Fruit fly (Drosophila melanogaster) whole organism, embryonic: ENCODE measurements around the gene Hex-t2.

Experiments used
- CG10959 ChIP-seq: fragments of 200-800 bp; sonication (Bioruptor generic); IDR thresholded peaks from 2 replicates; pipeline ENCODE4 v1.3.6; 2022; ENCODE audit warnings: missing biosample characterization, missing genetic modification characterization
- CG14667 ChIP-seq: fragments of 200-800 bp; sonication (Bioruptor generic); IDR thresholded peaks from 2 replicates; pipeline ENCODE4 v1.3.6; 2022; ENCODE audit warnings: missing biosample characterization, missing genetic modification characterization
- CG14965 ChIP-seq: fragments of 200-800 bp; sonication (Bioruptor generic); optimal IDR thresholded peaks from 2 replicates; lab custom pipeline; 2016; ENCODE audit warnings: missing biosample characterization, missing genetic modification characterization, borderline replicate concordance
- CG3847 ChIP-seq: fragments of 200-800 bp; sonication (Bioruptor generic); IDR thresholded peaks from 2 replicates; pipeline ENCODE4 v1.3.6; 2022; ENCODE audit warnings: missing biosample characterization, missing genetic modification characterization
- CG4617 ChIP-seq: fragments of 200-800 bp; sonication (Bioruptor generic); optimal IDR thresholded peaks from 3 replicates; lab custom pipeline; 2016; ENCODE audit warnings: missing biosample characterization, missing genetic modification characterization, borderline replicate concordance
- CG6175 ChIP-seq: fragments of 200-800 bp; sonication (Bioruptor generic); IDR thresholded peaks from 3 replicates; pipeline ENCODE4 v1.3.6; 2022; ENCODE audit warnings: missing biosample characterization, missing genetic modification characterization
- CG6765 ChIP-seq: fragments of 200-800 bp; sonication (Bioruptor generic); optimal IDR thresholded peaks from 3 replicates; lab custom pipeline; 2017; ENCODE audit warnings: missing biosample characterization, mild to moderate bottlenecking, missing genetic modification characterization
- CG6813 ChIP-seq: fragments of 200-800 bp; sonication (Bioruptor generic); optimal IDR thresholded peaks from 2 replicates; lab custom pipeline; 2017; ENCODE audit warnings: missing biosample characterization, missing genetic modification characterization, mild to moderate bottlenecking, moderate library complexity, missing genetic modification reagents
- CG8478 ChIP-seq: fragments of >200 bp; optimal IDR thresholded peaks from 2 replicates; lab custom pipeline; 2018
- CoRest ChIP-seq: fragments of 200-800 bp; sonication (Bioruptor generic); optimal IDR thresholded peaks from 3 replicates; lab custom pipeline; 2018; ENCODE audit warnings: missing biosample characterization, mild to moderate bottlenecking, missing genetic modification characterization, moderate library complexity
- Doc2 ChIP-seq: fragments of 200-800 bp; sonication (Bioruptor generic); IDR thresholded peaks from 2 replicates; pipeline ENCODE4 v1.3.6; 2022; ENCODE audit warnings: missing biosample characterization, missing genetic modification characterization
- Eip74EF ChIP-seq, 2 experiments: fragments of 200-800 bp in 1 of 2; fragments of >200 bp in 1 of 2; sonication (Bioruptor generic) in 1 of 2; optimal IDR thresholded peaks; 2 replicates each; lab custom pipeline; 2017 to 2019; ENCODE audit warnings: missing biosample characterization in 2 of 2, missing genetic modification characterization in 2 of 2, mild to moderate bottlenecking in 1 of 2, moderate library complexity in 1 of 2
- Ets65A ChIP-seq: fragments of 200-800 bp; sonication (Bioruptor generic); peaks from one replicate; lab custom pipeline; 2016; ENCODE audit warnings: missing biosample characterization, missing genetic modification characterization
- Hand ChIP-seq: fragments of 200-800 bp; sonication (Bioruptor generic); optimal IDR thresholded peaks from 2 replicates; lab custom pipeline; 2017; ENCODE audit warnings: mild to moderate bottlenecking, missing biosample characterization, missing genetic modification reagents, missing genetic modification characterization
- MBD-R2 ChIP-seq: fragments of 200-800 bp; sonication (Bioruptor generic); IDR thresholded peaks from 2 replicates; pipeline ENCODE4 v1.3.6; 2022; ENCODE audit warnings: missing biosample characterization, missing genetic modification characterization
- Opbp ChIP-seq: fragments of 200-800 bp; sonication (Bioruptor generic); IDR thresholded peaks from 3 replicates; pipeline ENCODE4 v1.3.6; 2022; ENCODE audit warnings: missing biosample characterization, missing genetic modification characterization; ENCODE audit not compliant: partially characterized antibody
- Sry-δ ChIP-seq: fragments of 200-800 bp; sonication (Bioruptor generic); optimal IDR thresholded peaks from 2 replicates; lab custom pipeline; 2016; ENCODE audit warnings: missing biosample characterization, missing genetic modification characterization
- YL-1 ChIP-seq: fragments of 200-800 bp; sonication (Bioruptor generic); optimal IDR thresholded peaks from 3 replicates; lab custom pipeline; 2017; ENCODE audit warnings: missing biosample characterization, mild to moderate bottlenecking, missing genetic modification characterization
- ab ChIP-seq: fragments of 200-800 bp; sonication (Bioruptor generic); optimal IDR thresholded peaks from 2 replicates; lab custom pipeline; 2016; ENCODE audit warnings: missing biosample characterization, missing genetic modification characterization
- al ChIP-seq: fragments of 200-800 bp; sonication (Bioruptor generic); IDR thresholded peaks from 2 replicates; pipeline ENCODE4 v1.3.6; 2022; ENCODE audit warnings: missing biosample characterization, missing genetic modification characterization
- ash1 ChIP-seq: fragments of 200-800 bp; sonication (Bioruptor generic); optimal IDR thresholded peaks from 2 replicates; lab custom pipeline; 2018; ENCODE audit warnings: missing biosample characterization, mild to moderate bottlenecking, missing genetic modification characterization
- bcd ChIP-seq: fragments of 200-800 bp; sonication (Bioruptor generic); optimal IDR thresholded peaks from 2 replicates; lab custom pipeline; 2017; ENCODE audit warnings: missing biosample characterization, mild to moderate bottlenecking, missing genetic modification characterization
- cad ChIP-seq: fragments of >200 bp; optimal IDR thresholded peaks from 2 replicates; lab custom pipeline; 2017; ENCODE audit warnings: missing biosample characterization, missing genetic modification characterization
- ci ChIP-seq: fragments of 200-800 bp; sonication (Bioruptor generic); IDR thresholded peaks from 3 replicates; pipeline ENCODE4 v1.3.6; 2022; ENCODE audit warnings: missing biosample characterization, missing genetic modification characterization
- gro ChIP-seq: fragments of 200-800 bp; sonication (Bioruptor generic); optimal IDR thresholded peaks from 2 replicates; lab custom pipeline; 2016; ENCODE audit warnings: missing biosample characterization, missing genetic modification characterization
- ham ChIP-seq: fragments of 200-800 bp; sonication (Bioruptor generic); IDR thresholded peaks from 2 replicates; pipeline ENCODE4 v1.3.6; 2022; ENCODE audit warnings: missing biosample characterization, missing genetic modification characterization
- hbn ChIP-seq: fragments of 200-800 bp; sonication (Bioruptor generic); IDR thresholded peaks from 2 replicates; pipeline ENCODE4 v1.3.6; 2022; ENCODE audit warnings: missing biosample characterization, missing genetic modification characterization; ENCODE audit not compliant: partially characterized antibody
- kni ChIP-seq: fragments of 200-800 bp; sonication (Bioruptor generic); optimal IDR thresholded peaks from 3 replicates; lab custom pipeline; 2017; ENCODE audit warnings: mild to moderate bottlenecking, missing biosample characterization, missing genetic modification reagents, missing genetic modification characterization
- knrl ChIP-seq: fragments of 200-800 bp; sonication (Bioruptor generic); IDR thresholded peaks from 3 replicates; pipeline ENCODE4 v1.3.6; 2022; ENCODE audit warnings: missing biosample characterization, missing genetic modification characterization; ENCODE audit not compliant: partially characterized antibody
- pfk ChIP-seq: fragments of 200-800 bp; sonication (Bioruptor generic); optimal IDR thresholded peaks from 2 replicates; lab custom pipeline; 2018; ENCODE audit warnings: missing biosample characterization, mild to moderate bottlenecking, missing genetic modification characterization, moderate library complexity
- ro ChIP-seq: fragments of 200-800 bp; sonication (Bioruptor generic); IDR thresholded peaks from 2 replicates; pipeline ENCODE4 v1.3.6; 2022; ENCODE audit warnings: missing biosample characterization, missing genetic modification characterization
- run ChIP-seq: fragments of 200-800 bp; sonication (Bioruptor generic); optimal IDR thresholded peaks from 3 replicates; lab custom pipeline; 2018; ENCODE audit warnings: missing biosample characterization, mild to moderate bottlenecking, missing genetic modification characterization
- salm ChIP-seq: fragments of 200-800 bp; sonication (Bioruptor generic); optimal IDR thresholded peaks from 2 replicates; lab custom pipeline; 2018; ENCODE audit warnings: missing biosample characterization, mild to moderate bottlenecking, missing genetic modification characterization
- sd ChIP-seq: fragments of 200-800 bp; sonication (Bioruptor generic); optimal IDR thresholded peaks from 3 replicates; lab custom pipeline; 2018; ENCODE audit warnings: missing biosample characterization, mild to moderate bottlenecking, missing genetic modification characterization, moderate library complexity
- sens ChIP-seq: fragments of 200-800 bp; sonication (Bioruptor generic); peaks from one replicate; lab custom pipeline; 2016; ENCODE audit warnings: missing biosample characterization, missing genetic modification characterization
- stwl ChIP-seq: fragments of 200-800 bp; sonication (Bioruptor generic); optimal IDR thresholded peaks from 3 replicates; lab custom pipeline; 2018; ENCODE audit warnings: missing biosample characterization, mild to moderate bottlenecking, missing genetic modification characterization, moderate library complexity
- twi ChIP-seq: fragments of 200-800 bp; optimal IDR thresholded peaks from 2 replicates; lab custom pipeline; 2019; ENCODE audit warnings: missing biosample characterization, mild to moderate bottlenecking, missing genetic modification characterization, moderate library complexity
- vvl ChIP-seq: fragments of 200-800 bp; sonication (Bioruptor generic); IDR thresholded peaks from 2 replicates; pipeline ENCODE4 v1.3.6; 2022; ENCODE audit warnings: missing biosample characterization, missing genetic modification characterization
- yki ChIP-seq: fragments of >200 bp; optimal IDR thresholded peaks from 3 replicates; lab custom pipeline; 2018
- z ChIP-seq: fragments of 200-800 bp; sonication (Bioruptor generic); IDR thresholded peaks from 3 replicates; pipeline ENCODE4 v1.3.6; 2022; ENCODE audit warnings: missing biosample characterization, missing genetic modification characterization
- zen ChIP-seq: fragments of 200-800 bp; sonication (Bioruptor generic); optimal IDR thresholded peaks from 3 replicates; lab custom pipeline; 2018; ENCODE audit warnings: missing biosample characterization, mild to moderate bottlenecking, missing genetic modification characterization, moderate library complexity

Gene Hex-t2

DNA sequence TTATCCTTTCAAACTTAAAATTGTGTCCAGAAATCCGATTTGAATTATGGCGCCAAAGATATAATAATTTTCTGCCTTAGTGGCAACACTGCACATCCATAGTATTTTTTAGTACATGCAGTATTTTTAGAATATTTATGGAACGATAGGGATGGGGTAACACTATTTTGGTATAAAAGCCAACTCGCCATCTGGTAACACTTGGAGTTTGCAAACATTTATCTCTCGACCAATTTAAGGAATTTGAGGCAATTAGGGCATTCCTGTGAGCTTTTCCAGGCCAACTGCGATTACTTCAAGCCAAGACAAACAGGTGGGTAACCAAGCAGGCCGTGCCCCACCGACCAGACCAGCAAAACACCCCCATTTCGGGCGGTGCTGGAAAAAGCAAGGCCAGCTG lies 1.9 kb downstream of the Hex-t2 start, which contains the start of gene CG5447 (continued):
- TF ChIP-seq Sry-δ (GFP tag; lab: Kevin White, UChicago) (peak; percentile 15), CG4617 (GFP tag; lab: Kevin White, UChicago) (peak; percentile 66), hbn (no peak), stwl (tag; lab: Kevin White, UChicago) (peak; percentile 91), zen (tag; lab: Kevin White, UChicago) (no peak), ci (GFP tag; lab: Robert Waterston, UW) (no peak), sd (peak; percentile 79), CG3847 (GFP tag; lab: Robert Waterston, UW) (peak; percentile 59), gro (GFP tag; lab: Kevin White, UChicago) (peak; percentile 16), twi (tag; lab: Kevin White, UChicago) (no peak), MBD-R2 (GFP tag; lab: Robert Waterston, UW) (peak; percentile 53; the same call in 1 of the 2 replicates), al (GFP tag; lab: Robert Waterston, UW) (no peak), Hand (GFP tag; lab: Kevin White, UChicago) (no peak), CG14667 (no peak), ham (GFP tag; lab: Robert Waterston, UW) (no peak), cad (GFP tag; lab: Kevin White, UChicago) (no peak), YL-1 (GFP tag; lab: Kevin White, UChicago) (peak; percentile 25), pfk (GFP tag; lab: Kevin White, UChicago) (no peak)

DNA sequence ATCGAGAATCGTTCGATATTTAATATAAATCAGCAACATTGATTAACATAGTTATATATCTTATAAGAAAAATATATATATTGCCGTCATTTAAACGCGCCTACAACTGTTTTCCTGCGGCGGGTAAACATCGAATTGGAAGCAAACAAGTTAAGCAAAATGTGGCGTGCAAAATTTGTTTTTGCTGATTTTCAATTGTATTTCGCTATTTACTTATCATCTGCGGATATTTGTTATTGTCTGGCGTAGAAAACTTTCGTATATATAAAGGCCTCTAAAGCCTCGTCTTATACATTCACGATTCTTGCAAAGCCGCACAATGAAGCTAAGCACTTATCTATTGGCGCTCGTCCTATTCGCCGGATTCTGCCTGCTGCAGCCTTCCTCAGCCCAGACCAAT lies 4.0 kb downstream of the Hex-t2 start, which contains the start of gene CG43117:
CG43117 (plus strand) TSS at position 301 of the 400 bp plus-strand sequence.
- TF ChIP-seq CoRest = no peak
- TF ChIP-seq sens (GFP tag; lab: Kevin White, UChicago) = peak; percentile 20

DNA sequence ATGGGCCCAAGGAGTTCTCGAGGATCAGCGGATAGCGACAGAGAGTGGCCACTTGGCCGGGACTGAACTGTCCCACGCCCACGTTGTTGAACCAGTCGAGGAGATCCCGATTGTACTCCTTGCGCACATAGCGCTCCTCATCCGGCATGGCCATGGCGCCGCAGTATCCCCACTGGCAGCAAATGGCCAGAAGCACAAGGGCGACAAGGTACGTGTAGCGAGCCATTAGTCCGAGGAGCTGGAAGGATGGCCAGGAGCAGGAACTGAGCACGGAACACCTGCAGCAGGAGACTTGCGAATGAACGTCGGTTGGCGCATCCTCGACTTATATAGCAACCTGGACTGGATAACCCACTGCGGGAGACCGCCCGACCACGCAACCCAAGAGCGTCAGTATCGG lies 5.4 kb downstream of the Hex-t2 start, which contains the start of gene Pdf:
Pdf (minus strand) TSS at position 304 of the 400 bp plus-strand sequence.
- TF ChIP-seq knrl (GFP tag; lab: Robert Waterston, UW) = 0 out of 3 replicates have a peak, but pooled peaks have one; percentile 12
- peak; percentile 69 for TF ChIP-seq CG8478 (lab: Kevin White, UChicago)
- TF ChIP-seq CG6813 (GFP tag; lab: Kevin White, UChicago) = no peak
- TF ChIP-seq Ets65A = peak; percentile 81
- 0 out of 3 replicates have a peak, but pooled peaks have one; percentile 12 for TF ChIP-seq CG6175 (GFP tag; lab: Robert Waterston, UW)
- TF ChIP-seq ro (GFP tag; lab: Robert Waterston, UW) = 0 out of 2 replicates have a peak, but pooled peaks have one; percentile 7
- TF ChIP-seq, all 482 proteins: peak for 5

DNA sequence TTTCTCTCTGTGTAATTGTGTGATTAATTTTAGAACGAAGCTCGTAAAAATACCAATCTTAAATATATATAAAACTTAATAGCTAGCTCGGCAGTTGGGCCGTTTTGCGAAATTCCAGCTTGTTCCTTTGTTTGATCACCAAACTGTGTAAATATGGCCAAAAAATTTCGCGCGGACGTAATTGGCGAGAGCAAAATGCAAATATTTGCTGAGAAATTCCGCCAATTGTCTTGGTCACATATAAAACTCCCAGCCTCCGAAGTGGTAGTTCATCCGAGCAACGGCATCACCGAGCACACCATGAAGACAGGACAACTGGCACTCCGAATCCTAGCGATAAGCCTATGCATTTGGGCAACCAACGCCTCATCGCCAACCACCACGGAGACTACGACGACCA lies 6.1 kb downstream of the Hex-t2 start, which contains the start of gene CG14237:
CG14237 (plus strand) TSS at position 301 of the 400 bp plus-strand sequence.
- TF ChIP-seq Eip74EF (GFP tag; optimal IDR thresholded peaks at IDR 0.05; lab: Kevin White, UChicago) (no peak), kni (GFP tag; lab: Kevin White, UChicago) (no peak), ash1 (GFP tag; lab: Kevin White, UChicago) (no peak), Opbp (no peak)

DNA sequence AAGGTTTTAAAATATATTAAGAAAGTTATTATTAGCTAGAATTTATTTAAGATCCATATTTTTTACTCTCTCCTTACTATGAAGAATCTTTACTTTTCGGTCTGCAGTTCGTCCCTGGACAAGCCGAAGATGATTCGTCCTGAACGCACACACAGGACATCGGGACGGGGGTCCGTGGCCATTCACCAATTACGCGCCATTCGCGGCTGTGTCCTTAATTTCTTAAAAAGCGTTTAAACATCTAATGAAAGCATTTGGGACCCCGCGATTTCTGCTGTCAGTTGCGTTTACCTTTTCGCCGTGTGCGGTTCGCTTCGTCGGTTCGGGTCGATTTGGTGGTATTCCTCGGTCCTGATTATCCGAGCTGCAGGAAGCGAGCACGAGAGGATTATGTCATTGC lies 7.5 kb downstream of the Hex-t2 start, which contains the start of gene CG14238:
CG14238 (plus strand) TSS at position 301 of the 400 bp plus-strand sequence.
- no peak for TF ChIP-seq Doc2
- no peak for TF ChIP-seq salm
- TF ChIP-seq z = no peak
- no peak for TF ChIP-seq bcd (GFP tag; lab: Kevin White, UChicago)
- TF ChIP-seq CG10959 (GFP tag; lab: Robert Waterston, UW) = no peak
- TF ChIP-seq run (tag; lab: Kevin White, UChicago) = no peak
- TF ChIP-seq CG14965 (GFP tag; lab: Kevin White, UChicago) = no peak
- no peak for TF ChIP-seq ab (GFP tag; lab: Kevin White, UChicago)
- TF ChIP-seq vvl (GFP tag; lab: Robert Waterston, UW) = no peak
- TF ChIP-seq CG6765 (GFP tag; lab: Kevin White, UChicago) = no peak
- no peak for TF ChIP-seq yki
